Fruit fly (Drosophila melanogaster) whole organism, embryonic: Measurements from ENCODE around the gene Fer3HCH.

Source experiments
- Ada2b ChIP-seq: fragments of 200-800 bp; sonication (Bioruptor generic); IDR thresholded peaks from 2 replicates; pipeline ENCODE4 v1.3.6; 2022; ENCODE audit warnings: missing biosample characterization, missing genetic modification characterization
- Blimp-1 ChIP-seq: fragments of 200-800 bp; sonication (Bioruptor generic); optimal IDR thresholded peaks from 3 replicates; lab custom pipeline; 2018; ENCODE audit warnings: missing biosample characterization, missing genetic modification characterization, mild to moderate bottlenecking, moderate library complexity, missing genetic modification reagents
- CG10147 ChIP-seq: fragments of 200-800 bp; sonication (Bioruptor generic); optimal IDR thresholded peaks from 2 replicates; lab custom pipeline; 2019; ENCODE audit warnings: missing biosample characterization, mild to moderate bottlenecking, missing genetic modification characterization, moderate library complexity
- CG10321 ChIP-seq: fragments of 200-800 bp; sonication (Bioruptor generic); IDR thresholded peaks from 2 replicates; pipeline ENCODE4 v1.3.6; 2022; ENCODE audit warnings: missing biosample characterization, missing genetic modification characterization
- CG10543 ChIP-seq: fragments of 200-800 bp; sonication (Bioruptor generic); optimal IDR thresholded peaks from 3 replicates; lab custom pipeline; 2017; ENCODE audit warnings: missing biosample characterization, mild to moderate bottlenecking, missing genetic modification characterization, moderate library complexity
- CG10979 ChIP-seq: fragments of 200-800 bp; sonication (Bioruptor generic); optimal IDR thresholded peaks from 2 replicates; lab custom pipeline; 2018; ENCODE audit warnings: missing biosample characterization, mild to moderate bottlenecking, missing genetic modification characterization, moderate library complexity
- CG11247 ChIP-seq: fragments of 200-800 bp; sonication (Bioruptor generic); IDR thresholded peaks from 2 replicates; pipeline ENCODE4 v1.3.6; 2022; ENCODE audit warnings: missing biosample characterization, missing genetic modification characterization
- CG12104 ChIP-seq: fragments of 200-800 bp; sonication (Bioruptor generic); optimal IDR thresholded peaks from 3 replicates; lab custom pipeline; 2016; ENCODE audit warnings: missing biosample characterization, missing genetic modification characterization
- CG12155 ChIP-seq: fragments of 200-800 bp; sonication (Bioruptor generic); optimal IDR thresholded peaks from 3 replicates; lab custom pipeline; 2016; ENCODE audit warnings: missing biosample characterization, missing genetic modification characterization
- CG12659 ChIP-seq: fragments of 200-800 bp; sonication (Bioruptor generic); optimal IDR thresholded peaks from 3 replicates; lab custom pipeline; 2017; ENCODE audit warnings: mild to moderate bottlenecking, missing biosample characterization, missing genetic modification reagents, missing genetic modification characterization
- CG13287 ChIP-seq: fragments of 200-800 bp; sonication (Bioruptor generic); IDR thresholded peaks from 2 replicates; pipeline ENCODE4 v1.3.6; 2022; ENCODE audit warnings: missing biosample characterization, missing genetic modification characterization; ENCODE audit not compliant: partially characterized antibody
- CG16815 ChIP-seq: fragments of 200-800 bp; sonication (Bioruptor generic); optimal IDR thresholded peaks from 3 replicates; lab custom pipeline; 2017; ENCODE audit warnings: missing biosample characterization, mild to moderate bottlenecking, missing genetic modification characterization
- CG2712 ChIP-seq: fragments of 200-800 bp; optimal IDR thresholded peaks from 3 replicates; lab custom pipeline; 2019; ENCODE audit warnings: missing biosample characterization, mild to moderate bottlenecking, missing genetic modification characterization, moderate library complexity
- CG34422 ChIP-seq: fragments of 200-800 bp; sonication (Bioruptor generic); IDR thresholded peaks from 3 replicates; pipeline ENCODE4 v1.3.6; 2022; ENCODE audit warnings: missing biosample characterization, missing genetic modification characterization
- CG6272 ChIP-seq: fragments of 200-800 bp; sonication (Bioruptor generic); IDR thresholded peaks from 2 replicates; pipeline ENCODE4 v1.3.6; 2022; ENCODE audit warnings: missing biosample characterization, missing genetic modification characterization
- CG7372 ChIP-seq: fragments of 200-800 bp; sonication (Bioruptor generic); IDR thresholded peaks from 2 replicates; pipeline ENCODE4 v1.3.6; 2022; ENCODE audit warnings: missing biosample characterization, missing genetic modification characterization
- CG7839 ChIP-seq: fragments of 200-800 bp; sonication (Bioruptor generic); optimal IDR thresholded peaks from 3 replicates; lab custom pipeline; 2018; ENCODE audit warnings: missing biosample characterization, mild to moderate bottlenecking, missing genetic modification characterization, moderate library complexity
- CG8944 ChIP-seq: fragments of 200-800 bp; sonication (Bioruptor generic); optimal IDR thresholded peaks from 3 replicates; lab custom pipeline; 2016; ENCODE audit warnings: missing biosample characterization, missing genetic modification characterization
- CG9727 ChIP-seq: fragments of 200-800 bp; sonication (Bioruptor generic); optimal IDR thresholded peaks from 3 replicates; lab custom pipeline; 2017; ENCODE audit warnings: missing biosample characterization, mild to moderate bottlenecking, missing genetic modification characterization
- CoRest ChIP-seq: fragments of 200-800 bp; sonication (Bioruptor generic); optimal IDR thresholded peaks from 3 replicates; lab custom pipeline; 2018; ENCODE audit warnings: missing biosample characterization, mild to moderate bottlenecking, missing genetic modification characterization, moderate library complexity
- Dfd ChIP-seq, 2 experiments: fragments of >200 bp; optimal IDR thresholded peaks; 2 replicates each; lab custom pipeline; 2017; ENCODE audit warnings: missing biosample characterization in 2 of 2, missing genetic modification characterization in 2 of 2
- Drgx ChIP-seq: fragments of 200-800 bp; sonication (Bioruptor generic); IDR thresholded peaks from 2 replicates; pipeline ENCODE4 v1.3.6; 2022; ENCODE audit warnings: missing biosample characterization, missing genetic modification characterization
- Hsf ChIP-seq: fragments of 200-800 bp; sonication (Bioruptor generic); optimal IDR thresholded peaks from 3 replicates; lab custom pipeline; 2016; ENCODE audit warnings: missing biosample characterization, missing genetic modification characterization
- Lpt ChIP-seq: fragments of >200 bp; optimal IDR thresholded peaks from 2 replicates; lab custom pipeline; 2018; ENCODE audit warnings: missing biosample characterization, missing genetic modification characterization
- MBD-R2 ChIP-seq: fragments of 200-800 bp; sonication (Bioruptor generic); IDR thresholded peaks from 2 replicates; pipeline ENCODE4 v1.3.6; 2022; ENCODE audit warnings: missing biosample characterization, missing genetic modification characterization
- Sin3A ChIP-seq: fragments of >200 bp; optimal IDR thresholded peaks from 2 replicates; lab custom pipeline; 2018
- amos ChIP-seq: fragments of 200-800 bp; sonication (Bioruptor generic); IDR thresholded peaks from 2 replicates; pipeline ENCODE4 v1.3.6; 2022; ENCODE audit warnings: missing biosample characterization, missing genetic modification characterization; ENCODE audit not compliant: partially characterized antibody
- bab2 ChIP-seq: fragments of 200-800 bp; sonication (Bioruptor generic); optimal IDR thresholded peaks from 2 replicates; lab custom pipeline; 2016; ENCODE audit warnings: missing biosample characterization, missing genetic modification characterization
- bowl ChIP-seq: fragments of 200-800 bp; sonication (Bioruptor generic); IDR thresholded peaks from 2 replicates; pipeline ENCODE4 v1.3.6; 2022; ENCODE audit warnings: missing biosample characterization, missing genetic modification characterization
- dimm ChIP-seq: fragments of 200-800 bp; sonication (Bioruptor generic); IDR thresholded peaks from 2 replicates; pipeline ENCODE4 v1.3.6; 2022; ENCODE audit warnings: missing biosample characterization, missing genetic modification characterization
- dysf ChIP-seq: fragments of 200-800 bp; sonication (Bioruptor generic); IDR thresholded peaks from 3 replicates; pipeline ENCODE4 v1.3.6; 2022; ENCODE audit warnings: missing biosample characterization, missing genetic modification characterization
- en ChIP-seq: fragments of 200-800 bp; sonication (Bioruptor generic); optimal IDR thresholded peaks from 2 replicates; lab custom pipeline; 2016; ENCODE audit warnings: missing biosample characterization, missing genetic modification characterization
- grau ChIP-seq: fragments of 200-800 bp; optimal IDR thresholded peaks from 3 replicates; lab custom pipeline; 2019; ENCODE audit warnings: missing biosample characterization, mild to moderate bottlenecking, missing genetic modification characterization, moderate library complexity
- h ChIP-seq: fragments of >200 bp; optimal IDR thresholded peaks from 2 replicates; lab custom pipeline; 2017
- ham ChIP-seq: fragments of 200-800 bp; sonication (Bioruptor generic); IDR thresholded peaks from 2 replicates; pipeline ENCODE4 v1.3.6; 2022; ENCODE audit warnings: missing biosample characterization, missing genetic modification characterization
- her ChIP-seq: fragments of 200-800 bp; sonication (Bioruptor generic); optimal IDR thresholded peaks from 2 replicates; lab custom pipeline; 2016; ENCODE audit warnings: missing biosample characterization, missing genetic modification characterization
- ken ChIP-seq: fragments of 200-800 bp; sonication (Bioruptor generic); IDR thresholded peaks from 3 replicates; pipeline ENCODE4 v1.3.6; 2022; ENCODE audit warnings: missing biosample characterization, missing genetic modification characterization
- mam ChIP-seq: fragments of 200-800 bp; sonication (Bioruptor generic); optimal IDR thresholded peaks from 3 replicates; lab custom pipeline; 2016; ENCODE audit warnings: missing biosample characterization, missing genetic modification characterization
- nom ChIP-seq: fragments of 200-800 bp; sonication (Bioruptor generic); optimal IDR thresholded peaks from 2 replicates; lab custom pipeline; 2017; ENCODE audit warnings: missing biosample characterization, missing genetic modification characterization, mild to moderate bottlenecking, moderate library complexity, missing genetic modification reagents
- otp ChIP-seq: fragments of 200-800 bp; sonication (Bioruptor generic); IDR thresholded peaks from 3 replicates; pipeline ENCODE4, ENCODE4 v1.3.6; 2022; ENCODE audit warnings: missing biosample characterization, missing genetic modification characterization
- pho ChIP-seq: fragments of 200-800 bp; sonication (Bioruptor generic); optimal IDR thresholded peaks from 2 replicates; lab custom pipeline; 2016; ENCODE audit warnings: missing biosample characterization, missing genetic modification characterization
- pnt ChIP-seq: fragments of 200-800 bp; sonication (Bioruptor generic); optimal IDR thresholded peaks from 3 replicates; lab custom pipeline; 2016; ENCODE audit warnings: missing biosample characterization, missing genetic modification characterization
- prd ChIP-seq, 3 experiments: fragments of >200 bp in 2 of 3; fragments of 200-800 bp in 1 of 3; sonication (Bioruptor generic) in 1 of 3; optimal IDR thresholded peaks in 2 of 3; IDR thresholded peaks in 1 of 3; 2 replicates in 2 of 3; 3 replicates in 1 of 3; pipeline versions ENCODE4 v1.3.6 to Lab custom; 2017 to 2022; ENCODE audit warnings: missing biosample characterization in 1 of 3, missing genetic modification characterization in 1 of 3
- ro ChIP-seq: fragments of 200-800 bp; sonication (Bioruptor generic); IDR thresholded peaks from 2 replicates; pipeline ENCODE4 v1.3.6; 2022; ENCODE audit warnings: missing biosample characterization, missing genetic modification characterization
- row ChIP-seq: fragments of 200-800 bp; sonication (Bioruptor generic); IDR thresholded peaks from 3 replicates; pipeline ENCODE4 v1.3.6; 2022; ENCODE audit warnings: missing biosample characterization, missing genetic modification characterization
- tgo ChIP-seq: fragments of 200-800 bp; sonication (Bioruptor generic); IDR thresholded peaks from 3 replicates; pipeline ENCODE4 v1.3.6; 2022; ENCODE audit warnings: missing biosample characterization, missing genetic modification characterization
- tll ChIP-seq, 2 experiments: fragments of 200-800 bp in 1 of 2; fragments of >200 bp in 1 of 2; sonication (Bioruptor generic) in 1 of 2; optimal IDR thresholded peaks; 2 replicates each; lab custom pipeline; 2017 to 2019; ENCODE audit warnings: missing biosample characterization in 2 of 2, missing genetic modification characterization in 2 of 2, mild to moderate bottlenecking in 1 of 2, moderate library complexity in 1 of 2
- usp ChIP-seq: fragments of >200 bp; optimal IDR thresholded peaks from 2 replicates; lab custom pipeline; 2017; ENCODE audit warnings: missing biosample characterization, missing genetic modification characterization
- vfl ChIP-seq: fragments of 200-800 bp; sonication (Bioruptor generic); optimal IDR thresholded peaks from 2 replicates; lab custom pipeline; 2016; ENCODE audit warnings: missing biosample characterization, missing genetic modification characterization

The Fer3HCH gene

DNA sequence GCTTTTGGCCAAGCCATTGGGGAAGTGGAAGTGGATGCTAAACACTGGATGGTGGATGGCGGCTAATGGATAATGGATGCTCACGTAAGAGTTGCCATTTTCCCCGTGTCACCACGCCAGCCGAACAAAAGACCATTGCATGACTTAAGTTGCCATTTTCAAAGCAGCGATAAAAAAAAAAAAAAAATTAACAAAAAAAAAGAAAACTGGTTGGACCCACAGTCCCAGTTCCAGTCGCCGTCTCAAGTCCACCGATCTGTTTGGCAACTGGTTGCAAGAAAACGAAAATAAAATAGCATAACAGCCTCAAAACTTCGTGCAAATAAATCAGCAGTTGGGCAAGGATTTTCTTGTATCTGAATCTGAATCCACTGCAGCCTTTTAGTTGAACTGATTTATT is 41.1 kb upstream of the Fer3HCH start:
- no peak for TF ChIP-seq tll (GFP tag; optimal IDR thresholded peaks at IDR 0.05; lab: Kevin White, UChicago)
- peak; percentile 11 for TF ChIP-seq nom (GFP tag; lab: Kevin White, UChicago)
- TF ChIP-seq Drgx (GFP tag; lab: Robert Waterston, UW): peak; percentile 24; the same call in 1 of the 2 replicates

DNA sequence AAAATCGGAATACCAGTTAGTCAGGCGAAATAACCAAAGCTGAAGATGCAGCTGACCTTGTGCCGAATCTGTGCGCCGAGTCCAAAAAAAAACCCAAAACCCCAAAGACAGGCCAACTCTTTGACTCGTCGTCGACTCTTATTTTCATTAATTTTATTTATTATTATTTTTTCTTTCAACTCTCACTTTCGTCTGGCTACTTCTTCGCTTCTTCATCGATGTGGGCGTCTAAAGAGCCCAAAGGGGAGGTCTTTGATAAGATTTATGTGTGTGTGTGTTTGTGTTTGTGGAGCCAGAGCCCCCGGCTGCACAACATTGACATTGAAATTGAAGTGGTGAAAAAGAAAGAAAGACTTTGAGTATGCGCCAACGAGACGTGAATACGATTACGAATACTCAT is 37.9 kb upstream of the Fer3HCH start:
- no peak for TF ChIP-seq h (lab: Kevin White, UChicago)
- no peak for TF ChIP-seq Hsf (GFP tag; lab: Kevin White, UChicago)
- no peak for TF ChIP-seq CoRest
- no peak for TF ChIP-seq CG7372 (GFP tag; lab: Robert Waterston, UW)
- TF ChIP-seq ham: no peak
- TF ChIP-seq Lpt (GFP tag; lab: Kevin White, UChicago): no peak
- TF ChIP-seq Blimp-1 (GFP tag; lab: Kevin White, UChicago): peak; percentile 87
- no peak for TF ChIP-seq Dfd (GFP tag; optimal IDR thresholded peaks at IDR 0.05; lab: Kevin White, UChicago)
- TF ChIP-seq tgo (GFP tag; lab: Robert Waterston, UW): 0 out of 3 replicates have a peak, but pooled peaks have one; percentile 2

DNA sequence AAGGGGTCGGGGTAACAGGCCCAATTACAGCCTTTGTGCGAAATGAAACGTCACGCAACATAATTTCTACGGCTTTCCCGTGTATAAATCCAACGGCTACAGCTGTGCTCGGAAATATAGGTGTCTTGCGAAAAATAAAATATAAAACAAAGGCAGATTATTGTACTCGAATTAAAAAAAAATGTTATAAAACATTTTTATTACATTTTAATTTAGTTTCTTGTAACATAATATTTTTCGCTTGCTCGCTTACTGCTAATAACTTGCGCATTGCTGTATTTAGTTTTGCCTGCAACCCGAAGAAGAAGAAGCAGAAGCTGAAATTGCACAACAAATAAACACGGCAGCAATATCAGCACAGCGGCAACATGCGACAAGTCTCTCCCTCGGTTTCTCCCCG is 35.1 kb upstream of the Fer3HCH start:
- TF ChIP-seq CG6272 (GFP tag; lab: Robert Waterston, UW) (no peak), vfl (no peak), CG10321 (GFP tag; lab: Robert Waterston, UW) (no peak), CG9727 (peak; percentile 12), prd (optimal IDR thresholded peaks at IDR 0.05; lab: Kevin White, UChicago) (no peak), prd (GFP tag; IDR thresholded peaks at IDR 0.05; lab: Robert Waterston, UW) (peak; percentile 84), ken (GFP tag; lab: Robert Waterston, UW) (no peak), dimm (GFP tag; lab: Robert Waterston, UW) (no peak), dysf (GFP tag; lab: Robert Waterston, UW) (peak; percentile 46; the same call in 2 of the 3 replicates), CG34422 (peak; percentile 37; the same call in 1 of the 3 replicates), CG12155 (GFP tag; lab: Kevin White, UChicago) (no peak), CG10543 (no peak), ro (GFP tag; lab: Robert Waterston, UW) (0 out of 2 replicates have a peak, but pooled peaks have one; percentile 15), bab2 (no peak), pho (no peak), CG11247 (GFP tag; lab: Robert Waterston, UW) (no peak), mam (GFP tag; lab: Kevin White, UChicago) (no peak), her (no peak), usp (no peak), grau (tag; lab: Kevin White, UChicago) (peak; percentile 35), CG13287 (no peak), CG10147 (no peak), row (peak; percentile 66), pnt (GFP tag; lab: Kevin White, UChicago) (no peak), CG2712 (peak; percentile 61), bowl (GFP tag; lab: Robert Waterston, UW) (no peak), CG12659 (peak; percentile 25), CG12104 (GFP tag; lab: Kevin White, UChicago) (no peak), Sin3A (lab: Kevin White, UChicago) (no peak), en (GFP tag; lab: Kevin White, UChicago) (no peak), MBD-R2 (GFP tag; lab: Robert Waterston, UW) (no peak), otp (GFP tag; lab: Robert Waterston, UW) (0 out of 3 replicates have a peak, but pooled peaks have one; percentile 30), CG10979 (tag; lab: Kevin White, UChicago) (peak; percentile 33), amos (GFP tag; lab: Robert Waterston, UW) (no peak), CG7839 (tag; lab: Kevin White, UChicago) (peak; percentile 58), Ada2b (GFP tag; lab: Robert Waterston, UW) (peak; percentile 63), CG8944 (GFP tag; lab: Kevin White, UChicago) (no peak), CG16815 (GFP tag; lab: Kevin White, UChicago) (no peak)
